Worm (Caenorhabditis elegans) whole organism, midembryonic: Measurements from ENCODE around the gene spot-1.

ENCODE experiments used
- T22C8.4 ChIP-seq: fragments of 200-800 bp; sonication (Bioruptor generic); IDR thresholded peaks from 2 replicates; pipeline ENCODE4 v1.3.6; 2022; ENCODE audit warnings: missing genetic modification characterization, missing compliant biosample characterization
- cog-1 ChIP-seq: sonication (generic microtip); optimal IDR thresholded peaks from 2 replicates; lab custom pipeline; 2016; ENCODE audit warnings: missing genetic modification characterization, missing compliant biosample characterization
- flt-1 ChIP-seq: fragments of 200-800 bp; sonication (Bioruptor generic); IDR thresholded peaks from 2 replicates; pipeline ENCODE4 v1.3.6; 2022; ENCODE audit warnings: missing genetic modification characterization, missing compliant biosample characterization
- klf-2 ChIP-seq: fragments of 200-800 bp; sonication (Bioruptor generic); conservative IDR thresholded peaks from 2 replicates; pipeline ENCODE4 v1.3.6; 2022; ENCODE audit warnings: missing genetic modification reagents, missing genetic modification characterization, missing compliant biosample characterization
- med-1 ChIP-seq: sonication (generic microtip); optimal IDR thresholded peaks from 2 replicates; lab custom pipeline; 2017; ENCODE audit warnings: missing genetic modification characterization, mild to moderate bottlenecking, missing compliant biosample characterization, antibody characterized with exemption, missing genetic modification reagents; ENCODE audit not compliant: insufficient read depth
- ref-1 ChIP-seq: fragments of 200-800 bp; sonication (Bioruptor generic); conservative IDR thresholded peaks from 2 replicates; pipeline ENCODE4 v1.3.6; 2022; ENCODE audit warnings: missing genetic modification reagents, missing genetic modification characterization, missing compliant biosample characterization
- tab-1 ChIP-seq: fragments of 200-800 bp; sonication (Bioruptor generic); IDR thresholded peaks from 2 replicates; pipeline ENCODE4 v1.3.6; 2022; ENCODE audit warnings: missing genetic modification characterization, missing compliant biosample characterization
- ztf-23 ChIP-seq: fragments of 200-800 bp; sonication (Bioruptor generic); IDR thresholded peaks from 2 replicates; pipeline ENCODE4 v1.3.6; 2022; ENCODE audit warnings: missing genetic modification reagents, missing genetic modification characterization, missing compliant biosample characterization
- ztf-29 ChIP-seq: fragments of 200-800 bp; sonication (Bioruptor generic); IDR thresholded peaks from 2 replicates; pipeline ENCODE4 v1.3.6; 2022; ENCODE audit warnings: missing genetic modification reagents, missing genetic modification characterization, missing compliant biosample characterization

Gene spot-1

DNA sequence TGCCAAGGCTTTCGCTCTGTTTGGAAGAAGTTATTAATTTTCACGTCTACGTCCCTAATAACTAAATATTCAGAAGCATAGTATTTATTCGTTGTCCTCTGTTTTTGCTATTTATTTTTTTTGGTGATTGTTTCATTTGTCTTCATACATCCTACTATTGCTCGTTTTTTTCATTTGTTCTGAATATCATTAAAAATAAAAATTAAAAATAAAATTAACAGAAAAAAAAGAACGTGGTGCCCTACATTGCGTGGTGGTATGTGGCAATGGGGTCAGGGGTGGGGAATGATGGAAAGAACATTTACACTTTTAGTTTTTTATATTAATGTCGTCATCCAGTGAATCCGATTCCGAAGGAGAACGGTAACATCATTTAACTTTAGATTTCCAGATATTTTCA, 36.0 kb downstream of the spot-1 start, which contains the start of gene ztf-31:
Gene ztf-31, plus strand, starts transcription at position 301 of the 400 bp plus-strand sequence.
- TF ChIP-seq klf-2 (no peak), med-1 (GFP tag; lab: Kevin White, UChicago) (no peak), cog-1 (tag; lab: Kevin White, UChicago) (no peak), tab-1 (GFP tag; lab: Robert Waterston, UW) (no peak), ztf-23 (GFP tag; lab: Robert Waterston, UW) (no peak), ref-1 (no peak)

DNA sequence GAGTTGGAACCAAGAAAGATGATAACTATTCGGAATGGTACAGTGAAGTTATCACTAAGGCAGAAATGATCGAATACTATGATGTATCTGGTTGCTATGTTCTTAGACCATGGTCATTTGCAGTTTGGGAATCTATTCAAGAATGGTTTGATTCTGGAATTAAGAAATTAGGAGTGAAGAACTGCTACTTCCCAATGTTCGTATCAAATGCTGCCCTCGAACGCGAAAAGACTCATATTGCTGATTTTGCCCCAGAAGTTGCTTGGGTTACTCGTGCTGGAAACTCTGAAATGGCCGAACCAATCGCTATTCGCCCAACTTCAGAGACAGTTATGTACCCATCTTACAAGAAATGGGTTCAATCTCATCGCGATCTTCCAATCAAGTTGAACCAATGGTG, 37.7 kb downstream of the spot-1 start:
- no peak for TF ChIP-seq ref-1
- TF ChIP-seq med-1 (GFP tag; lab: Kevin White, UChicago): no peak
- no peak for TF ChIP-seq klf-2
- TF ChIP-seq cog-1 (tag; lab: Kevin White, UChicago): no peak

DNA sequence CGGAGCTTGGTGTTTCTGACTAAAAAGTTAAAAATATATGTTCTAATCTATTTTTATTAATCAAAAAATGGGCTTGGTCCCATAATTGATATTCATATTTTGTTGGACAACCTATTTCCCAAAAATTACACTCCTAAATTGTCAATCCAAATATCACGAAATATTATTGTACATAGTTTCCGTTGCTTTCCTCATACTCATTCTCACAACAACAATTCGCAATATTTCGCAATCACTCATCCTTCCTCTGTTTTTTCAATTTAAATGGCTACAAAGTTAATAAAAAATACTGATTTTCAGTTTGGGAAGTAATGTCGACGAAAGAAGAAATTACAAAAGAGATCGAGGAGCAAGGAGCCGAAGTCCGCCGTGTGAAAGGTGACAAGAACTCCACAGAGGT, 38.3 kb downstream of the spot-1 start, which contains the start of gene pars-1:
Gene pars-1, plus strand, starts transcription at position 301 of the 400 bp plus-strand sequence.
- TF ChIP-seq T22C8.4: no peak
- no peak for TF ChIP-seq med-1 (GFP tag; lab: Kevin White, UChicago)

DNA sequence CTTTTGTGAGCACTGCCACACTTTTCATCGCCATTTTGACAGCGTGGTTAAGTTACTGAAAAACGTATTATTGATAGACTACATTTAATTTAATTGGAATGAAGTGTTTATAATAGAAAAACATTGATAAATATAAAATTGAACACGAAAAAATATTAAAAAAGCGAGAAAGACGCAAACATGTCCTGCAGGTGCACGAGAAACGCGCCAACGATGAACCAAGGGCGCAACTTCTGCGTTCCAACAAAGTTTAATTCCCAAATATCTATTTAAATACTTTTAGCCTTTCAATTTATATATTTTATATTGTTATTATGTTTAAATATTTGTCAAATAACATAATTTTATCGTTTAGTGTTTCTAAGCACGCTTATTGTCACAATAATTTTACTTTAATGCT, 42.9 kb downstream of the spot-1 start, which contains the start of gene ndus-8:
Gene ndus-8, minus strand, starts transcription at position 55 of the 400 bp plus-strand sequence.
- TF ChIP-seq klf-2 (no peak), ref-1 (no peak), cog-1 (tag; lab: Kevin White, UChicago) (peak; percentile 21)

DNA sequence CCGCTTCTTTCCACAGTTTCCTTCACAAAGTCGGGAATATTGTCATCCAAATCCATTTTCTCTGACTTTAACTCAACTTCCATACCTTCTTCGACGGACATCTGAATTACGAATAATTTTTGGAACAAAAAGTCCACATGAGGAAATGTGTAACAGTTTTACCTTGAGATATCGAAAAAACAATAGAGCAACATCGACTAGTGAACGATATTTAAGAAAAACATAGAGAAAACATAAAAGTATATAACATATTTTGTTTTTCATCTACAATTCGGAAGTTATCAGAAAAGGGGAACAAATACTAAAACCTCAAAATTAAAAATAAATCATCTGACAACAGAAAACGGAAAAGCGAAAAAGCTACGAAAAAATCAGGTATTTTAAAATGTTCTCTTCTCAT, 44.3 kb downstream of the spot-1 start, which contains the start of gene adr-2:
Gene adr-2, minus strand, starts transcription at position 101 of the 400 bp plus-strand sequence.
- no peak for TF ChIP-seq ref-1
- no peak for TF ChIP-seq ztf-23 (GFP tag; lab: Robert Waterston, UW)
- no peak for TF ChIP-seq cog-1 (tag; lab: Kevin White, UChicago)
- no peak for TF ChIP-seq klf-2
- TF ChIP-seq tab-1 (GFP tag; lab: Robert Waterston, UW): no peak
- TF ChIP-seq T22C8.4: no peak
- no peak for TF ChIP-seq ztf-29 (GFP tag; lab: Robert Waterston, UW)
- TF ChIP-seq flt-1 (GFP tag; lab: Robert Waterston, UW): no peak
- TF ChIP-seq med-1 (GFP tag; lab: Kevin White, UChicago): no peak

DNA sequence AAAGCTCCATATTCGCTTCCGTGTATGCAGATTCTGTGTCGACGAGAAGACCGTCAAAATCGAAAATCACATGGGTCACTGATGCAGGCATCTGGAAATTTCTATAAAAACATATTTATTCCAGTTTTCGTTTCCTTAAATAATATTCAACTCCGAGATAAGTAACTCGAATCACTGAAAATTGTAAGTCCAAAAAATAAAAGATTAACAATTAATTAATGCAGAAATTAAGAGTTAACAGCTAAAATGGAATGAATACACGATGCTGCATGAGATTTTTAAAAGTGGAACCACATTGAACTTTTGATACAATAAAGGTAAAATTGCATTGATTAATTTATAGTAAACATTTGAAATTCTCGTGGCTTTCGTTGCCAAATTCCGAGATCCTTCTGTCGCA, 46.2 kb downstream of the spot-1 start, which contains the start of gene R151.10:
Gene R151.10, minus strand, starts transcription at position 101 of the 400 bp plus-strand sequence.
- no peak for TF ChIP-seq cog-1 (tag; lab: Kevin White, UChicago)
- TF ChIP-seq ref-1: no peak
- no peak for TF ChIP-seq ztf-29 (GFP tag; lab: Robert Waterston, UW)
- no peak for TF ChIP-seq klf-2
- TF ChIP-seq T22C8.4: no peak
- no peak for TF ChIP-seq med-1 (GFP tag; lab: Kevin White, UChicago)
- no peak for TF ChIP-seq tab-1 (GFP tag; lab: Robert Waterston, UW)
- TF ChIP-seq flt-1 (GFP tag; lab: Robert Waterston, UW): no peak
- TF ChIP-seq ztf-23 (GFP tag; lab: Robert Waterston, UW): no peak

DNA sequence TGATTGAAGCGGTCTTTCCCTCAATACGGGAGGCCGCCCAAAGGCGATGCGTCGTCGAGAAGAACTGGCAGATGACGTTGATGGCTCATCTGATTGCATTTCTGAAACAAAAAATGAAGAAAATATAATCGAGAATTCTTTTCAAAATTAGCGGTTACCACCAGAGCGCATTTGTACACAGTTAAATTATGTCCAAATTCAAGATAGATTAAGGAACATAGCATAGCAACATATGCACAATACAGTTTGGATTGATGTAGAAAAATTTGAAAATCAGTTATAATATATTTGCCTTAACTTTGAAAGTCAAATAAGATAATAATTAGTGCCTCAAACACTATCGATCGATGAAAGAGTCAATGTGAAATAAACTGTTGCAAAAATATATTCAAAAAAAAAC, 47.4 kb downstream of the spot-1 start, which contains the start of gene R151.8:
Gene R151.8, minus strand, starts transcription at position 101 of the 400 bp plus-strand sequence.
- TF ChIP-seq flt-1 (GFP tag; lab: Robert Waterston, UW): no peak
- TF ChIP-seq T22C8.4: no peak
- no peak for TF ChIP-seq tab-1 (GFP tag; lab: Robert Waterston, UW)
- no peak for TF ChIP-seq med-1 (GFP tag; lab: Kevin White, UChicago)

DNA sequence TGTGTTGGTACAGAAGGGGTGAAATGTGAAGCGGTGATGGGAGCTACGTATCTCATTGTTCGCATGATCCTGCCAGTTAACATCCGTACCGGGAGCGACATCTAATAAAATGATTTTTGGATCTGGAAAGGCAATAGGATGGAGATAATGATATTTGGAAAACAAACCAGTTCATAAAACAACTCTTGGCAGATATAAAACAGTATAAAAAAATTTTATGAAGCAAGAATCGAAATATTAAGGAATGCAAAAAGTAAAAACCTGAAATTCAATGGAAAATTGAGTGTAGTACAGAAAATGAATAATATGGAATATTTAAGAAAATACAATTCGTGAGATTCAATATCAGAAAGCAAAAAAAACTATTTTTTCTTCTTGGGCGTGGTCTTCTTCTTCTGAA, 50.5 kb downstream of the spot-1 start, which contains the start of gene hsp-75:
Gene hsp-75, minus strand, starts transcription at position 101 of the 400 bp plus-strand sequence.
- TF ChIP-seq flt-1 (GFP tag; lab: Robert Waterston, UW) (no peak), med-1 (GFP tag; lab: Kevin White, UChicago) (no peak), cog-1 (tag; lab: Kevin White, UChicago) (no peak), klf-2 (no peak), tab-1 (GFP tag; lab: Robert Waterston, UW) (no peak), ztf-29 (GFP tag; lab: Robert Waterston, UW) (no peak), ztf-23 (GFP tag; lab: Robert Waterston, UW) (no peak), ref-1 (no peak), T22C8.4 (no peak)
